Worm (Caenorhabditis elegans) whole organism, early embryonic: Measurements from ENCODE around the gene Y45G5AM.7.

Experiments used
- ama-1 ChIP-seq: fragments of 150-350 bp; optimal IDR thresholded peaks from 2 replicates; lab custom pipeline; 2014
- ets-7 ChIP-seq: sonication (generic microtip); optimal IDR thresholded peaks from 2 replicates; lab custom pipeline; 2016; ENCODE audit warnings: missing genotype, missing genetic modification characterization, missing compliant biosample characterization
- flt-1 ChIP-seq: fragments of 200-800 bp; sonication (Bioruptor generic); IDR thresholded peaks from 2 replicates; pipeline ENCODE4 v1.3.6; 2022; ENCODE audit warnings: missing genetic modification characterization, missing compliant biosample characterization
- hmg-4 ChIP-seq: fragments of 200-800 bp; sonication (Bioruptor generic); optimal IDR thresholded peaks from 2 replicates; lab custom pipeline; 2018; ENCODE audit warnings: mild to moderate bottlenecking, missing genetic modification characterization, missing compliant biosample characterization
- hnd-1 ChIP-seq: sonication (generic microtip); optimal IDR thresholded peaks from 2 replicates; lab custom pipeline; 2016; ENCODE audit warnings: missing genetic modification characterization, missing compliant biosample characterization
- pes-1 ChIP-seq: fragments of 200-800 bp; sonication (Bioruptor generic); IDR thresholded peaks from 2 replicates; pipeline ENCODE4 v1.3.6; 2022; ENCODE audit warnings: missing genetic modification reagents, missing genetic modification characterization, missing compliant biosample characterization
- sea-1 ChIP-seq: fragments of 200-800 bp; sonication (Bioruptor generic); conservative IDR thresholded peaks from 2 replicates; pipeline ENCODE4 v1.3.6; 2022; ENCODE audit warnings: missing genetic modification characterization, missing compliant biosample characterization
- tbx-11 ChIP-seq: fragments of 200-800 bp; sonication (Bioruptor generic); IDR thresholded peaks from 2 replicates; pipeline ENCODE4 v1.3.6; 2022; ENCODE audit warnings: missing genetic modification characterization, missing compliant biosample characterization
- tbx-37 ChIP-seq: fragments of 200-800 bp; sonication (Bioruptor generic); conservative IDR thresholded peaks from 2 replicates; pipeline ENCODE4 v1.3.6; 2022; ENCODE audit warnings: missing genetic modification reagents, missing genetic modification characterization, missing compliant biosample characterization

- TF ChIP-seq sea-1 (no peak), ama-1 (no peak), ets-7 (no peak), tbx-11 (no peak), hnd-1 (tag; lab: Kevin White, UChicago) (no peak), flt-1 (GFP tag; lab: Robert Waterston, UW) (no peak), pes-1 (GFP tag; lab: Robert Waterston, UW) (no peak), hmg-4 (GFP tag; lab: Kevin White, UChicago) (no peak), tbx-37 (no peak)
Observed at ce11 chrV:4175624-4176023, 5.6 kb upstream of the Y45G5AM.7 start, which contains the start of the genes coh-4 and pid-5.
